Fruit fly (Drosophila melanogaster) Kc167 (cell line): ENCODE data around the gene CG15824.

Source experiments
- Sin3A ChIP-seq: fragments of >200 bp; optimal IDR thresholded peaks from 2 replicates; lab custom pipeline; 2018; ENCODE audit warnings: missing external identifiers
- psq ChIP-seq: fragments of >200 bp; optimal IDR thresholded peaks from 2 replicates; lab custom pipeline; 2017; ENCODE audit warnings: missing external identifiers

- TF ChIP-seq Sin3A (lab: Kevin White, UChicago): no peak
- TF ChIP-seq psq: no peak
These were observed 35.7 kb downstream of the CG15824 start for dm6 chr2L:849138-849744.
